Worm (Caenorhabditis elegans): ENCODE measurements around the gene F53F4.18.

The F53F4.18 gene

DNA sequence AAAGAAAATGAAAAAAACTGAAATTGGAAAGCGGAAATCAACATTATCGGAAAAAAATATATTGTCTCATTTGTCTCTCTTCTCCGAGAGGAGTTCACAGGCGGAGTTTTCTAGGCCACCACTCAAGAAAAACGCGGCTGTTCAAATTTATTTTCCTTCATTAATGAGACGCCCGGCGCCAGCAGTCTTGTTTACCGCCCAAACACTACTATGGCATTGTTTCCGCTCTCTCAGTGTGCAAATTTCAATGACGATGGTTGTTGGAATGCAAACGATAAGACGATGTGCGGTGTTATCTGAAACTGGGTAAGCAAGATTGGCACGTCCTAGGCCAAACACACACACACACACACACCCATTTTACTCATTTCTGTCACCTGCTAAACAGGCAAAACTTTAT, 33.2 kb upstream of the F53F4.18 start, which contains the start of gene cav-2 (continued):
- TF ChIP-seq aly-2 (tag; optimal IDR thresholded peaks at IDR 0.05) (no peak), alr-1 (tag; optimal IDR thresholded peaks at IDR 0.05) (no peak), peb-1 (tag; optimal IDR thresholded peaks at IDR 0.05) (no peak), mbf-1 (tag; optimal IDR thresholded peaks at IDR 0.05) (no peak), snpc-4 (tag; optimal IDR thresholded peaks at IDR 0.05) (peak; percentile 62), nhr-25 (tag; optimal IDR thresholded peaks at IDR 0.05) (peak; percentile 72), lin-39 (tag; optimal IDR thresholded peaks at IDR 0.05) (no peak), zag-1 (tag; optimal IDR thresholded peaks at IDR 0.05) (no peak), mdl-1 (tag; optimal IDR thresholded peaks at IDR 0.05) (peak in 1 of 2 experiments; percentile 13), nhr-10 (tag; optimal IDR thresholded peaks at IDR 0.05) (no peak), ama-1 (optimal IDR thresholded peaks at IDR 0.05) (no peak), skn-1 (tag; optimal IDR thresholded peaks at IDR 0.05) (no peak), crh-2 (tag; optimal IDR thresholded peaks at IDR 0.05) (peak; percentile 84), nhr-21 (tag; optimal IDR thresholded peaks at IDR 0.05) (peak; percentile 58), C34F6.9 (tag; optimal IDR thresholded peaks at IDR 0.05) (peak; percentile 82), unc-62 (GFP tag; optimal IDR thresholded peaks at IDR 0.05) (no peak), nhr-77 (tag; optimal IDR thresholded peaks at IDR 0.05) (no peak)

DNA sequence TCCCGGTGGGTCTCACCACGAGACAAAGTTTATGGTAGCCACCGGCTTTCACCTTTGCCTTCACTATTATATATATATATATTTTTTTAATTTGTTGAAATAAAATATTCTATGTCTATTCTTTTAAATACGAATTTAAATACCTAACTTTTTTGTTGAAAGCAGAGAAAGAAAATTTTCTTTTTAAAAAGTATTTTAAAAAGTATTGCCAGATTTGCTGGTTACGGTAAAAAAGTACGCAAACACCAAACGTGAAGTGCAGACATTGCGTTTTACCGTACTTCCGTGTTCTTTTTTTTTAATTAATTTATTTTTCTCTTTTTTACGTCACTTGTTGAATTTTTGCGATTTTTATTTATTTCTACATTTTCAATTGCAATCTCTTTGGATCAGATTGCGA, 29.9 kb upstream of the F53F4.18 start, which contains the start of gene C56A3.8:
Gene C56A3.8, plus strand, starts transcription at position 301 of the 400 bp plus-strand sequence.
- no peak for TF ChIP-seq nhr-11 (tag; optimal IDR thresholded peaks at IDR 0.05)

DNA sequence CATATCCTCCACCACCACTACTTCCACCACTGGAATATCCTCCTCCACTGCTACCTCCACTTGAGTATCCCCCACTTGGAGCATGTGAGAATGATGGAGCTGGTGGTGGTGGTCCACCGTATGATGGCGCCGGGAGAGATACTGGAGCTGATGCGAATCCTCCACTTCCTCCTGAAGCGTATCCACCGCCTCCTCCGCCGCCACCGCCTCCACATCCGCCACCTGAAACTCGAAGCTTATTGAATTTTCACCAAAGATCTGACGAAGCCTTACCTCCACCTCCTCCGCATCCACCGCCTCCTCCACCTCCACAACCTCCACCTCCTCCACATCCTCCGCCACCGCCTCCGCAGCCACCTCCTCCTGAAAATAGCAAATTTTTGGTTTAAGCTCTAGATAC, 27.2 kb upstream of the F53F4.18 start:
- TF ChIP-seq blmp-1 (tag; optimal IDR thresholded peaks at IDR 0.05; ENCODE audit: insufficient read depth): no peak
- TF ChIP-seq zag-1 (tag; optimal IDR thresholded peaks at IDR 0.05): no peak
- TF ChIP-seq nhr-21 (tag; optimal IDR thresholded peaks at IDR 0.05): no peak
- no peak for TF ChIP-seq C34F6.9 (tag; optimal IDR thresholded peaks at IDR 0.05)
- TF ChIP-seq snpc-4 (tag; optimal IDR thresholded peaks at IDR 0.05): no peak
- no peak for TF ChIP-seq ceh-82 (tag; optimal IDR thresholded peaks at IDR 0.05)
- TF ChIP-seq egl-27 (tag; optimal IDR thresholded peaks at IDR 0.05): no peak
- TF ChIP-seq nhr-77 (tag; optimal IDR thresholded peaks at IDR 0.05): no peak
- TF ChIP-seq aly-2 (tag; optimal IDR thresholded peaks at IDR 0.05): no peak

DNA sequence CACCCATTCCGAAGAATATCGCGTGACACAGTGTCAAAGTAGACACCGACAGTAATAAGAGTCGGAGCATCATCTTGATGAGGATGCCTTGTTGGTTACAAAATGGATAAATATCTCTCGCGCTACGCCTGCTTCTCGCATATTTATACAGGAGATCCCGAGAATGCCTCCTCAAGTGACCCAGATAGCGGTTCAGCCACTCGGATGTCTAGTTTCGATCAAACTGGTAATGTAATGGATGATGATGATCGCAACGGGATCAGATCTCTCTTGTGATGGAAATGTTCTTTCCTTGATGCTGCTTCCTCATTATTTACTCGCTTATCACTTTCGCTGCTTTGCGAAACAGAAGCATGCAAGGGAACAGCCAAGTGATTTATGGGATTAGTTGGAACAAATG, 26.1 kb upstream of the F53F4.18 start, which contains the start of gene grl-17:
Gene grl-17, minus strand, starts transcription at position 101 of the 400 bp plus-strand sequence.
- TF ChIP-seq egl-27 (tag; optimal IDR thresholded peaks at IDR 0.05): no peak
- TF ChIP-seq mbf-1 (tag; optimal IDR thresholded peaks at IDR 0.05): no peak
- no peak for TF ChIP-seq aly-2 (tag; optimal IDR thresholded peaks at IDR 0.05)
- TF ChIP-seq lin-39 (tag; optimal IDR thresholded peaks at IDR 0.05): no peak
- no peak for TF ChIP-seq sma-3 (GFP tag; optimal IDR thresholded peaks at IDR 0.05)

DNA sequence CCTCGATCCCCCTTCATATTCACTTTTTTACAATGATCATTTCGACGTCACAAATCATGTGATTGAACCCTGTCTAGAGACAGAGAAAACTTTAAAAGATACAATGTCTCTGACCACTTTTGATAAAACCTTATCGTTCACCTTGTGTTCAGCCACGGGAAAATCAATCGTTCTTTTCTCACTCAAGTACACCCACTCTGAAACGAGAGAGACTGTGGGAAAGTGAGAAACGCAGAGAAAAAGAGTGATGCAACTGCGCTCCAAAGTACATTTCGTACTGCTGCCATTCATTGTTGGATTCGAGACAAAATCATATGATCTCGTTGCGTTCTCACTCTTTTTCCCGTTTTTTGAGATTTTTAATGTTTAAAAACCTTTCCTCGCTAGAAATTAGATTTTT, 24.7 kb upstream of the F53F4.18 start:
- TF ChIP-seq crh-2 (tag; optimal IDR thresholded peaks at IDR 0.05) (peak; percentile 96), aly-2 (tag; optimal IDR thresholded peaks at IDR 0.05) (no peak), ceh-82 (tag; optimal IDR thresholded peaks at IDR 0.05) (peak; percentile 22), egl-27 (tag; optimal IDR thresholded peaks at IDR 0.05) (peak; percentile 4), peb-1 (tag; optimal IDR thresholded peaks at IDR 0.05) (no peak), snpc-4 (tag; optimal IDR thresholded peaks at IDR 0.05) (peak; percentile 83), C34F6.9 (tag; optimal IDR thresholded peaks at IDR 0.05) (peak; percentile 98), nhr-21 (tag; optimal IDR thresholded peaks at IDR 0.05) (peak; percentile 96), Y55F3AM.14 (GFP tag; optimal IDR thresholded peaks at IDR 0.05) (no peak), sma-3 (GFP tag; optimal IDR thresholded peaks at IDR 0.05) (peak; percentile 95), nhr-25 (tag; optimal IDR thresholded peaks at IDR 0.05) (peak; percentile 94), F13H6.1 (tag; optimal IDR thresholded peaks at IDR 0.05) (peak; percentile 87), fos-1 (tag; optimal IDR thresholded peaks at IDR 0.05) (peak; percentile 88), sma-9 (GFP tag; optimal IDR thresholded peaks at IDR 0.05) (peak; percentile 89), sma-9 (tag; optimal IDR thresholded peaks at IDR 0.05) (no peak), nhr-129 (tag; optimal IDR thresholded peaks at IDR 0.05) (peak; percentile 98), zag-1 (tag; optimal IDR thresholded peaks at IDR 0.05) (peak; percentile 56), gmeb-1 (tag; optimal IDR thresholded peaks at IDR 0.05) (peak; percentile 88), lin-13 (GFP tag; optimal IDR thresholded peaks at IDR 0.05) (peak; percentile 68), nhr-12 (tag; optimal IDR thresholded peaks at IDR 0.05) (no peak), mab-5 (tag; optimal IDR thresholded peaks at IDR 0.05) (peak; percentile 59), blmp-1 (tag; optimal IDR thresholded peaks at IDR 0.05; ENCODE audit: insufficient read depth) (peak; percentile 75), unc-55 (GFP tag; optimal IDR thresholded peaks at IDR 0.05) (peak; percentile 85), ztf-4 (tag; optimal IDR thresholded peaks at IDR 0.05) (peak; percentile 76), mbf-1 (tag; optimal IDR thresholded peaks at IDR 0.05) (no peak), sem-4 (tag; optimal IDR thresholded peaks at IDR 0.05) (peak; percentile 61), nhr-23 (tag; optimal IDR thresholded peaks at IDR 0.05) (no peak), mdl-1 (tag; optimal IDR thresholded peaks at IDR 0.05) (peak in 1 of 2 experiments; percentile 65), ama-1 (optimal IDR thresholded peaks at IDR 0.05) (peak; percentile 76), nhr-237 (tag; optimal IDR thresholded peaks at IDR 0.05) (no peak), nhr-6 (tag; optimal IDR thresholded peaks at IDR 0.05) (no peak), lsy-2 (tag; optimal IDR thresholded peaks at IDR 0.05) (peak; percentile 47 to 91)
